Worm (Caenorhabditis elegans) whole organism, L2 larva: ENCODE results near the gene try-12.

Experiments
- C34F6.9 ChIP-seq: fragments of 150-350 bp; optimal IDR thresholded peaks from 2 replicates; lab custom pipeline; 2014; ENCODE audit warnings: missing biosample characterization, missing genetic modification characterization
- F13H6.1 ChIP-seq: sonication (generic microtip); optimal IDR thresholded peaks from 2 replicates; lab custom pipeline; 2016; ENCODE audit warnings: missing genetic modification characterization, missing compliant biosample characterization
- aly-2 ChIP-seq: fragments of 150-350 bp; optimal IDR thresholded peaks from 2 replicates; lab custom pipeline; 2014; ENCODE audit warnings: missing biosample characterization, missing genetic modification characterization
- egl-27 ChIP-seq: sonication (generic microtip); optimal IDR thresholded peaks from 3 replicates; lab custom pipeline; 2017; ENCODE audit warnings: missing biosample characterization, missing genetic modification reagents, missing genetic modification characterization
- fos-1 ChIP-seq: fragments of 150-350 bp; optimal IDR thresholded peaks from 2 replicates; lab custom pipeline; 2014; ENCODE audit warnings: missing biosample characterization, missing genetic modification characterization
- gmeb-1 ChIP-seq: fragments of 150-350 bp; optimal IDR thresholded peaks from 2 replicates; lab custom pipeline; 2014; ENCODE audit warnings: missing biosample characterization, missing genetic modification characterization
- lin-13 ChIP-seq: fragments of 150-350 bp; optimal IDR thresholded peaks from 2 replicates; lab custom pipeline; 2014; ENCODE audit warnings: missing biosample characterization, missing genetic modification reagents, missing genetic modification characterization
- mbf-1 ChIP-seq: sonication (generic microtip); optimal IDR thresholded peaks from 2 replicates; lab custom pipeline; 2017; ENCODE audit warnings: missing biosample characterization, missing genetic modification characterization
- nhr-11 ChIP-seq: fragments of 150-350 bp; optimal IDR thresholded peaks from 2 replicates; lab custom pipeline; 2014; ENCODE audit warnings: missing biosample characterization, missing genetic modification characterization
- nhr-23 ChIP-seq: fragments of 150-350 bp; optimal IDR thresholded peaks from 2 replicates; lab custom pipeline; 2014; ENCODE audit warnings: missing biosample characterization, missing genetic modification reagents, missing genetic modification characterization
- nhr-237 ChIP-seq: fragments of 150-350 bp; optimal IDR thresholded peaks from 2 replicates; lab custom pipeline; 2014; ENCODE audit warnings: missing biosample characterization, missing genetic modification characterization
- nhr-77 ChIP-seq: fragments of 150-350 bp; optimal IDR thresholded peaks from 2 replicates; lab custom pipeline; 2014; ENCODE audit warnings: missing biosample characterization, missing genetic modification characterization
- snpc-4 ChIP-seq: fragments of 150-350 bp; optimal IDR thresholded peaks from 2 replicates; lab custom pipeline; 2014; ENCODE audit warnings: missing biosample characterization, missing genetic modification characterization
- unc-39 ChIP-seq: fragments of 150-350 bp; optimal IDR thresholded peaks from 2 replicates; lab custom pipeline; 2014; ENCODE audit warnings: missing biosample characterization, missing genetic modification characterization

ce11 chrV:7400588-7400987 lies 48.6 kb upstream of the try-12 start, which contains the start of gene srx-60:
- TF ChIP-seq nhr-23: no peak
- no peak for TF ChIP-seq nhr-11
- TF ChIP-seq fos-1 (tag; lab: Kevin White, UChicago): no peak
- no peak for TF ChIP-seq nhr-77 (tag; lab: Kevin White, UChicago)
- TF ChIP-seq C34F6.9 (tag; lab: Kevin White, UChicago): no peak
- TF ChIP-seq snpc-4 (tag; lab: Kevin White, UChicago): no peak
- TF ChIP-seq mbf-1 (tag; lab: Kevin White, UChicago): no peak
- no peak for TF ChIP-seq egl-27
- no peak for TF ChIP-seq unc-39 (tag; lab: Kevin White, UChicago)
- TF ChIP-seq aly-2: no peak
- no peak for TF ChIP-seq lin-13 (GFP tag; lab: Kevin White, UChicago)
- TF ChIP-seq F13H6.1 (tag; lab: Kevin White, UChicago): no peak
- TF ChIP-seq gmeb-1: no peak
- no peak for TF ChIP-seq nhr-237
